Fruit fly (Drosophila melanogaster) whole organism, adult: ENCODE data around the gene Ada2b.

ENCODE experiments used
- CG11617 ChIP-seq: fragments of 200-800 bp; sonication (Bioruptor generic); optimal IDR thresholded peaks from 2 replicates; lab custom pipeline; 2017; ENCODE audit warnings: mild to moderate bottlenecking, missing biosample characterization, missing genetic modification reagents, missing genetic modification characterization
- CG12768 ChIP-seq: fragments of 200-800 bp; sonication (Bioruptor generic); optimal IDR thresholded peaks from 2 replicates; lab custom pipeline; 2017; ENCODE audit warnings: missing biosample characterization, missing genetic modification characterization, mild to moderate bottlenecking, moderate library complexity, missing genetic modification reagents
- CG14711 ChIP-seq: fragments of 200-800 bp; sonication (Bioruptor generic); optimal IDR thresholded peaks from 2 replicates; lab custom pipeline; 2018; ENCODE audit warnings: missing biosample characterization, mild to moderate bottlenecking, missing genetic modification characterization, moderate library complexity
- CG1620 ChIP-seq: fragments of 200-800 bp; sonication (Bioruptor generic); optimal IDR thresholded peaks from 2 replicates; lab custom pipeline; 2016; ENCODE audit warnings: missing biosample characterization, missing genetic modification characterization
- CG33017 ChIP-seq: fragments of 200-800 bp; sonication (Bioruptor generic); optimal IDR thresholded peaks from 2 replicates; lab custom pipeline; 2018; ENCODE audit warnings: missing biosample characterization, mild to moderate bottlenecking, missing genetic modification characterization, moderate library complexity
- CG5204 ChIP-seq: fragments of 200-800 bp; sonication (Bioruptor generic); optimal IDR thresholded peaks from 2 replicates; lab custom pipeline; 2016; ENCODE audit warnings: missing biosample characterization, missing genetic modification characterization
- CG7045 ChIP-seq: fragments of 200-800 bp; sonication (Bioruptor generic); optimal IDR thresholded peaks from 2 replicates; lab custom pipeline; 2017; ENCODE audit warnings: missing biosample characterization, mild to moderate bottlenecking, missing genetic modification characterization
- CG7101 ChIP-seq: fragments of 200-800 bp; sonication (Bioruptor generic); optimal IDR thresholded peaks from 2 replicates; lab custom pipeline; 2018; ENCODE audit warnings: missing biosample characterization, mild to moderate bottlenecking, missing genetic modification characterization, moderate library complexity
- Clk ChIP-seq: fragments of 200-800 bp; sonication (Bioruptor generic); optimal IDR thresholded peaks from 2 replicates; lab custom pipeline; 2017; ENCODE audit warnings: missing biosample characterization, missing genetic modification characterization
- Crg-1 ChIP-seq: fragments of 200-800 bp; sonication (Bioruptor generic); optimal IDR thresholded peaks from 2 replicates; lab custom pipeline; 2016; ENCODE audit warnings: missing biosample characterization, missing genetic modification characterization
- Hr96 ChIP-seq: fragments of 200-800 bp; sonication (Bioruptor generic); optimal IDR thresholded peaks from 2 replicates; lab custom pipeline; 2016; ENCODE audit warnings: missing biosample characterization, missing genetic modification characterization
- Mnt ChIP-seq: fragments of 200-800 bp; sonication (Bioruptor generic); optimal IDR thresholded peaks from 2 replicates; lab custom pipeline; 2016; ENCODE audit warnings: missing biosample characterization, mild to moderate bottlenecking, missing genetic modification characterization
- bab1 ChIP-seq: fragments of 200-800 bp; sonication (Bioruptor generic); optimal IDR thresholded peaks from 3 replicates; lab custom pipeline; 2019; ENCODE audit warnings: missing biosample characterization, mild to moderate bottlenecking, missing genetic modification characterization, moderate library complexity
- cic ChIP-seq: fragments of 200-800 bp; sonication (Bioruptor generic); optimal IDR thresholded peaks from 2 replicates; lab custom pipeline; 2017; ENCODE audit warnings: missing biosample characterization, mild to moderate bottlenecking, missing genetic modification characterization, moderate library complexity
- cnc ChIP-seq, 2 experiments: fragments of >200 bp; optimal IDR thresholded peaks; 2 replicates each; lab custom pipeline; 2017
- kay ChIP-seq: fragments of 200-800 bp; sonication (Bioruptor generic); peaks from one replicate; lab custom pipeline; 2016; ENCODE audit warnings: missing biosample characterization, missing genetic modification characterization, borderline replicate concordance
- ovo ChIP-seq: fragments of 200-800 bp; sonication (Bioruptor generic); optimal IDR thresholded peaks from 2 replicates; lab custom pipeline; 2016; ENCODE audit warnings: missing biosample characterization, missing genetic modification characterization
- pad ChIP-seq: fragments of 200-800 bp; sonication (Bioruptor generic); optimal IDR thresholded peaks from 3 replicates; lab custom pipeline; 2017; ENCODE audit warnings: missing biosample characterization, missing genetic modification characterization, mild to moderate bottlenecking, moderate library complexity, missing genetic modification reagents
- tj ChIP-seq: fragments of 200-800 bp; sonication (Bioruptor generic); optimal IDR thresholded peaks from 3 replicates; lab custom pipeline; 2017; ENCODE audit warnings: missing biosample characterization, mild to moderate bottlenecking, missing genetic modification characterization, moderate library complexity
- toe ChIP-seq: fragments of 200-800 bp; sonication (Bioruptor generic); optimal IDR thresholded peaks from 2 replicates; lab custom pipeline; 2016; ENCODE audit warnings: missing biosample characterization, missing genetic modification characterization

Ada2b gene

dm6 chr3R:8193120-8193519 is 47.2 kb downstream of the Ada2b start:
- no peak for TF ChIP-seq ovo
- no peak for TF ChIP-seq cic
- TF ChIP-seq tj (GFP tag; lab: Kevin White, UChicago), result no peak
- TF ChIP-seq pad (GFP tag; lab: Kevin White, UChicago), result no peak
- TF ChIP-seq CG5204, result no peak
- no peak for TF ChIP-seq toe (GFP tag; lab: Kevin White, UChicago)
- TF ChIP-seq cnc (optimal IDR thresholded peaks at IDR 0.05; lab: Kevin White, UChicago), result no peak
- TF ChIP-seq CG14711 (tag; lab: Kevin White, UChicago), result no peak
- no peak for TF ChIP-seq CG7045 (GFP tag; lab: Kevin White, UChicago)
- no peak for TF ChIP-seq Crg-1
- no peak for TF ChIP-seq Hr96 (GFP tag; lab: Kevin White, UChicago)
- no peak for TF ChIP-seq bab1 (GFP tag; lab: Kevin White, UChicago)
- TF ChIP-seq CG1620, result no peak
- no peak for TF ChIP-seq CG12768 (GFP tag; lab: Kevin White, UChicago)
- TF ChIP-seq CG11617, result no peak

dm6 chr3R:8192261-8192917 is 47.9 kb downstream of the Ada2b start:
- TF ChIP-seq Crg-1 (no peak), CG7101 (tag; lab: Kevin White, UChicago) (no peak), CG11617 (no peak), CG33017 (tag; lab: Kevin White, UChicago) (no peak), Mnt (GFP tag; lab: Kevin White, UChicago) (no peak), CG5204 (no peak), bab1 (GFP tag; lab: Kevin White, UChicago) (no peak), CG14711 (tag; lab: Kevin White, UChicago) (no peak), toe (GFP tag; lab: Kevin White, UChicago) (no peak), ovo (no peak), CG7045 (GFP tag; lab: Kevin White, UChicago) (no peak), Hr96 (GFP tag; lab: Kevin White, UChicago) (no peak), Clk (GFP tag; lab: Kevin White, UChicago) (no peak), cnc (optimal IDR thresholded peaks at IDR 0.05; lab: Kevin White, UChicago) (no peak), CG1620 (no peak), kay (GFP tag; lab: Kevin White, UChicago) (no peak), pad (GFP tag; lab: Kevin White, UChicago) (no peak)

- TF ChIP-seq Hr96 (GFP tag; lab: Kevin White, UChicago) (no peak), pad (GFP tag; lab: Kevin White, UChicago) (peak; percentile 19)
Observed at dm6 chr3R:8190866-8191265, 49.4 kb downstream of the Ada2b start.

- TF ChIP-seq cic (no peak), CG11617 (no peak), kay (GFP tag; lab: Kevin White, UChicago) (no peak), bab1 (GFP tag; lab: Kevin White, UChicago) (no peak), toe (GFP tag; lab: Kevin White, UChicago) (no peak), Hr96 (GFP tag; lab: Kevin White, UChicago) (no peak), CG7101 (tag; lab: Kevin White, UChicago) (no peak), CG7045 (GFP tag; lab: Kevin White, UChicago) (no peak), tj (GFP tag; lab: Kevin White, UChicago) (no peak), CG14711 (tag; lab: Kevin White, UChicago) (no peak), CG33017 (tag; lab: Kevin White, UChicago) (no peak), Crg-1 (no peak), CG1620 (no peak), pad (GFP tag; lab: Kevin White, UChicago) (no peak), CG12768 (GFP tag; lab: Kevin White, UChicago) (no peak), cnc (optimal IDR thresholded peaks at IDR 0.05; lab: Kevin White, UChicago) (no peak), Clk (GFP tag; lab: Kevin White, UChicago) (no peak), Mnt (GFP tag; lab: Kevin White, UChicago) (no peak)
Observed at dm6 chr3R:8189473-8189872, 50.8 kb downstream of the Ada2b start.

dm6 chr3R:8187446-8188133 is 52.7 kb downstream of the Ada2b start:
- TF ChIP-seq CG11617 (no peak), Crg-1 (no peak), tj (GFP tag; lab: Kevin White, UChicago) (no peak), CG7101 (tag; lab: Kevin White, UChicago) (no peak), pad (GFP tag; lab: Kevin White, UChicago) (no peak), CG14711 (tag; lab: Kevin White, UChicago) (no peak), CG1620 (no peak), CG33017 (tag; lab: Kevin White, UChicago) (no peak), CG7045 (GFP tag; lab: Kevin White, UChicago) (no peak), ovo (no peak), CG12768 (GFP tag; lab: Kevin White, UChicago) (no peak), toe (GFP tag; lab: Kevin White, UChicago) (no peak), bab1 (GFP tag; lab: Kevin White, UChicago) (no peak), Hr96 (GFP tag; lab: Kevin White, UChicago) (no peak), CG5204 (no peak), kay (GFP tag; lab: Kevin White, UChicago) (no peak), cnc (optimal IDR thresholded peaks at IDR 0.05; lab: Kevin White, UChicago) (no peak), Mnt (GFP tag; lab: Kevin White, UChicago) (no peak), Clk (GFP tag; lab: Kevin White, UChicago) (no peak)
